Fruit fly (Drosophila melanogaster): Measurements from ENCODE around the gene CG43153.

DNA sequence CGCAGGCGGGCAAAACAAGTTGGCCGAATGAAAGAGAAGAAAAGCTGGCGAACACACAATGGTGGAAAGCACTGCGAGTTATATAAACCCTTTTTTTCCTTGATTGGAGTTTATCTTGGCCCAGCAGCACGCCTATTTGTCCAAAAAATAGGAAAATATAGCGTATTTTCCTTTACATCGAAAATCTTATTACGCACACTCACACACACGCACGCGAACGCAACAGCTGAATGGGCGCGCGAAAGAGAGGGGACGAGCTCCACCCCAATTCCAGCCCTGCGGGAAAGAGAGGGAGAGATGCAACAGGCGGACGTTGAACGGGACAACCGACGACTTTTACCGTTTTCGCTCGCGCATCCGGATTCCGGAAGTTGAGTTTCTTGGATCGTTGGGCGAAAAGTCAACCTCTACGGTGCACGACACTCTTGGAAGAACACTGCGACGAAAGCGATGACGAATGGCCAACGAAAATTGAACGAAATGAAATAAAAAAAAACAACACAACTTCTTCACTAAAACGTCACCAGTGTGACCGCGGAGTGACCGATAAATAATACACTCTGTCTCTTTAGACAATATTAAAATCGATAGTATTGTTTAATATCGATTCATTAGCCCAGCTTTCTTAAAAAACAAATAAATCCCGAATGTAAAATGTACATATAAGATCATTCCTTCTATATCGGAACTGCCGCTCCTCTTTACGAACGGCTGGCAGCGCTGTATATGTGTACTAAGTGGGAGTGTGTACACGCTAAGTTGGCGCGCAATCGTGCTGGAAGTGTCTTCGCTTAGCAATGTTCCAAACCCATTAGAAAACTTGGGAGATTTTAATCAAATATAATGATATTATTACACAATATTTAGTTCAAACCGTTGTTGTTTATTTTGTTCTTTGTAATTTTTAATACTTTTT is 5.8 kb downstream of the CG43153 start, which contains the start of the genes Dlg5 and CG4970:
- TF ChIP-seq CG1620 (GFP tag; optimal IDR thresholded peaks at IDR 0.05) (no peak), Mnt (GFP tag; optimal IDR thresholded peaks at IDR 0.05) (peak; percentile 17), CG5204 (GFP tag; optimal IDR thresholded peaks at IDR 0.05) (no peak), CG14711 (tag; optimal IDR thresholded peaks at IDR 0.05) (no peak), Hr96 (GFP tag; optimal IDR thresholded peaks at IDR 0.05) (peak; percentile 0), CG7045 (GFP tag; optimal IDR thresholded peaks at IDR 0.05) (peak; percentile 7), Clk (GFP tag; optimal IDR thresholded peaks at IDR 0.05) (no peak), Crg-1 (GFP tag; optimal IDR thresholded peaks at IDR 0.05) (no peak), cic (GFP tag; optimal IDR thresholded peaks at IDR 0.05) (peak; percentile 92), bab1 (GFP tag; optimal IDR thresholded peaks at IDR 0.05) (peak; percentile 9), kay (GFP tag; ENCODE audit: borderline replicate concordance) (no peak), pad (GFP tag; optimal IDR thresholded peaks at IDR 0.05) (peak; percentile 52)

All from whole organism, adult.